Worm (Caenorhabditis elegans) whole organism, young adult: Measurements from ENCODE around the gene vit-4.

Experiments used
- B0019.2 ChIP-seq: fragments of 200-800 bp; sonication (Bioruptor generic); conservative IDR thresholded peaks from 2 replicates; pipeline ENCODE4 v1.3.6; 2022; ENCODE audit warnings: missing genetic modification reagents, missing genetic modification characterization, missing compliant biosample characterization
- D2030.7 ChIP-seq: fragments of 200-800 bp; sonication (Bioruptor generic); IDR thresholded peaks from 2 replicates; pipeline ENCODE4 v1.3.6; 2022; ENCODE audit warnings: missing genetic modification reagents, missing genetic modification characterization, missing compliant biosample characterization
- ama-1 ChIP-seq, 3 experiments: fragments of 150-350 bp in 1 of 3; sonication (generic microtip) in 2 of 3; optimal IDR thresholded peaks; 2 replicates each; lab custom pipeline; 2014 to 2018; ENCODE audit warnings: missing biosample characterization in 2 of 3, missing genetic modification characterization in 2 of 3, missing genetic modification reagents in 2 of 3
- athp-1 ChIP-seq: sonication (generic microtip); optimal IDR thresholded peaks from 2 replicates; lab custom pipeline; 2017; ENCODE audit warnings: mild to moderate bottlenecking, missing genetic modification characterization, missing compliant biosample characterization
- die-1 ChIP-seq: sonication (generic microtip); optimal IDR thresholded peaks from 2 replicates; lab custom pipeline; 2016; ENCODE audit warnings: missing genotype, mild to moderate bottlenecking, missing genetic modification characterization, missing compliant biosample characterization
- egl-44 ChIP-seq: fragments of 200-800 bp; sonication (Bioruptor generic); IDR thresholded peaks from 2 replicates; pipeline ENCODE4 v1.3.6; 2022; ENCODE audit warnings: missing genetic modification reagents, missing genetic modification characterization, missing compliant biosample characterization
- ets-4 ChIP-seq: fragments of 200-800 bp; sonication (Bioruptor generic); optimal IDR thresholded peaks from 2 replicates; lab custom pipeline; 2018; ENCODE audit warnings: mild to moderate bottlenecking, missing genetic modification characterization, missing compliant biosample characterization
- hrde-1 ChIP-seq: sonication (generic microtip); optimal IDR thresholded peaks from 2 replicates; lab custom pipeline; 2016; ENCODE audit warnings: missing genetic modification characterization, mild to moderate bottlenecking, missing compliant biosample characterization, moderate library complexity, missing genotype, missing genetic modification reagents, borderline replicate concordance
- pha-4 ChIP-seq: fragments of 150-350 bp; sonication (generic microtip); optimal IDR thresholded peaks from 2 replicates; lab custom pipeline; 2014; ENCODE audit warnings: missing biosample characterization, missing genetic modification reagents, missing genetic modification characterization
- unc-62 ChIP-seq: fragments of 150-350 bp; optimal IDR thresholded peaks from 2 replicates; lab custom pipeline; 2014; ENCODE audit warnings: missing biosample characterization, missing genetic modification reagents, missing genetic modification characterization
- ztf-26 ChIP-seq: sonication (generic microtip); optimal IDR thresholded peaks from 2 replicates; lab custom pipeline; 2017; ENCODE audit warnings: missing genetic modification characterization, missing compliant biosample characterization

DNA sequence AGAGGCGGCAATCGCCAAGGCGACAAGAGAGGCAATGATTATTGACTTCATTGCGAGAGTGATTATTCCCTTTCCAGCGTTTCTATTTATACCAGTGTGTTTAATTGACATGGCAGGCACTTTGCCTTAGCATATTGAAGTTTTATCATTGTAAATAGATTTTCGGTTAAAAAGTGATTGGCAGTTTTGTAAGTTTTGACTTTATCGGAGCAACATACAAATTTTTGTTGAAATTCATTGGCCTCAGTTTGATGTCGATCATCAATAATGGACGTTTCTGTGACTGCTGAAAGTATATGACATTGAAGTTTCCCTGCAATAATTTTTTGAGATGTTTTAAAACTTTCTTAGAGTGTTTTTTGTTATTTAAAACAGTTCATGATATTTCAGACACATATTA is 8.7 kb upstream of the vit-4 start, which contains the start of gene vit-3:
- TF ChIP-seq die-1 (tag; lab: Kevin White, UChicago), result no peak
- TF ChIP-seq ztf-26 (tag; lab: Kevin White, UChicago), result no peak
- TF ChIP-seq pha-4 (tag; lab: Kevin White, UChicago), result no peak
- TF ChIP-seq ets-4 (GFP tag; lab: Kevin White, UChicago), result no peak
- no peak for TF ChIP-seq B0019.2 (GFP tag; lab: Robert Waterston, UW)
- no peak for TF ChIP-seq athp-1
- no peak for TF ChIP-seq D2030.7 (GFP tag; lab: Robert Waterston, UW)
- TF ChIP-seq egl-44 (GFP tag; lab: Robert Waterston, UW), result no peak
- no peak for TF ChIP-seq unc-62 (GFP tag; lab: Kevin White, UChicago)
- no peak for TF ChIP-seq ama-1 (optimal IDR thresholded peaks at IDR 0.05; lab: Kevin White, UChicago)
- no peak for TF ChIP-seq ama-1 (GFP tag; optimal IDR thresholded peaks at IDR 0.05; lab: Kevin White, UChicago)
- TF ChIP-seq hrde-1 (tag; lab: Kevin White, UChicago), result no peak
